Worm (Caenorhabditis elegans) whole organism, young adult: ENCODE data around the gene nep-15.

ENCODE experiments used
- C17E4.6 ChIP-seq: fragments of 200-800 bp; sonication (Bioruptor generic); IDR thresholded peaks from 2 replicates; pipeline ENCODE4 v1.3.6; 2022; ENCODE audit warnings: missing genetic modification reagents, missing genetic modification characterization, missing compliant biosample characterization
- lin-54 ChIP-seq: fragments of 200-800 bp; sonication (Bioruptor generic); optimal IDR thresholded peaks from 2 replicates; lab custom pipeline; 2018; ENCODE audit warnings: mild to moderate bottlenecking, missing genetic modification characterization, missing compliant biosample characterization
- lsl-1 ChIP-seq: fragments of 200-800 bp; sonication (Bioruptor generic); optimal IDR thresholded peaks from 2 replicates; lab custom pipeline; 2018; ENCODE audit warnings: mild to moderate bottlenecking, missing genetic modification characterization, moderate library complexity, missing compliant biosample characterization
- mel-28 ChIP-seq: sonication (generic microtip); optimal IDR thresholded peaks from 2 replicates; lab custom pipeline; 2016; ENCODE audit warnings: borderline replicate concordance, mild to moderate bottlenecking, missing genetic modification characterization, missing compliant biosample characterization
- rec-8 ChIP-seq, 2 experiments: sonication (generic microtip); optimal IDR thresholded peaks; 2 replicates each; lab custom pipeline; 2016; ENCODE audit warnings: mild to moderate bottlenecking in 2 of 2, missing genetic modification characterization in 2 of 2, missing genetic modification reagents in 2 of 2, missing genotype in 2 of 2, missing biosample characterization in 1 of 2, missing compliant biosample characterization in 1 of 2, moderate library complexity in 1 of 2
- snpc-4 ChIP-seq, 5 experiments: fragments of 150-350 bp in 1 of 5; sonication (generic microtip) in 4 of 5; optimal IDR thresholded peaks; 2 replicates each; lab custom pipeline; 2014 to 2018; ENCODE audit warnings: missing genetic modification characterization in 5 of 5, missing biosample characterization in 3 of 5, antibody characterized with exemption in 2 of 5, mild to moderate bottlenecking in 2 of 5, missing compliant biosample characterization in 2 of 5, missing genotype in 2 of 5, moderate library complexity in 2 of 5, missing genetic modification reagents in 1 of 5
- unc-130 ChIP-seq: sonication (generic microtip); optimal IDR thresholded peaks from 2 replicates; lab custom pipeline; 2016; ENCODE audit warnings: missing genetic modification reagents, missing genetic modification characterization, missing compliant biosample characterization
- unc-62 ChIP-seq: fragments of 150-350 bp; optimal IDR thresholded peaks from 2 replicates; lab custom pipeline; 2014; ENCODE audit warnings: missing biosample characterization, missing genetic modification reagents, missing genetic modification characterization

DNA sequence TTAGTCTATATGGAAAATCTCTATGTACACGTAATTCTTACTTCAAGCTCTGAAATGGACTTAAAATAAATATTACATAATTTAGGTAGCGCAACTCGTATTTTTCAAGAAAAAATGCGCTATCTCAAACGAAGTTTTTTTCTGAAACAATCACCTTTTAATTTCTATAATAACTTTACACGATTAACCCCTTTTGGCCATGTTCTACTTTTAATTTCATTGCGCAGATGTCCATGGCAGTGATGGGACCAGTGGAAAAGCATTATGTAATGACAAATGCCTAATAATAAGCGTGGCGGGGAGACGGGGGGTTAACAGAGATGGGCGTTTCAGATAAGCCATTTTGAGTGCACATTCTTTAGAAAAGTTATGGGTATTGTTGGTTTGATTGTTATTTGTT, 19.5 kb downstream of the nep-15 start:
- TF ChIP-seq unc-130 (GFP tag; lab: Kevin White, UChicago): no peak
- no peak for TF ChIP-seq snpc-4 (GFP tag; optimal IDR thresholded peaks at IDR 0.05; lab: Kevin White, UChicago)
- TF ChIP-seq snpc-4 (tag; optimal IDR thresholded peaks at IDR 0.05; lab: Kevin White, UChicago): no peak
- TF ChIP-seq lsl-1 (GFP tag; lab: Kevin White, UChicago): no peak
- TF ChIP-seq unc-62 (GFP tag; lab: Kevin White, UChicago): no peak
- no peak for TF ChIP-seq mel-28 (tag; lab: Kevin White, UChicago)
- no peak for TF ChIP-seq C17E4.6 (GFP tag; lab: Robert Waterston, UW)
- TF ChIP-seq rec-8 (tag; optimal IDR thresholded peaks at IDR 0.05; lab: Kevin White, UChicago): no peak
- no peak for TF ChIP-seq lin-54 (GFP tag; lab: Kevin White, UChicago)
